Worm (Caenorhabditis elegans) whole organism, L4/young adult: ENCODE measurements around the gene srg-9.

Experiments used
- W03F9.2 ChIP-seq: fragments of 150-350 bp; optimal IDR thresholded peaks from 2 replicates; lab custom pipeline; 2014; ENCODE audit warnings: missing biosample characterization, missing genetic modification characterization
- dao-5 ChIP-seq: sonication (generic microtip); optimal IDR thresholded peaks from 2 replicates; lab custom pipeline; 2016; ENCODE audit warnings: missing genotype, missing genetic modification characterization, moderate library complexity, missing compliant biosample characterization
- him-1 ChIP-seq: sonication (generic microtip); optimal IDR thresholded peaks from 2 replicates; lab custom pipeline; 2016; ENCODE audit warnings: missing genotype, missing genetic modification reagents, missing genetic modification characterization, missing compliant biosample characterization

DNA sequence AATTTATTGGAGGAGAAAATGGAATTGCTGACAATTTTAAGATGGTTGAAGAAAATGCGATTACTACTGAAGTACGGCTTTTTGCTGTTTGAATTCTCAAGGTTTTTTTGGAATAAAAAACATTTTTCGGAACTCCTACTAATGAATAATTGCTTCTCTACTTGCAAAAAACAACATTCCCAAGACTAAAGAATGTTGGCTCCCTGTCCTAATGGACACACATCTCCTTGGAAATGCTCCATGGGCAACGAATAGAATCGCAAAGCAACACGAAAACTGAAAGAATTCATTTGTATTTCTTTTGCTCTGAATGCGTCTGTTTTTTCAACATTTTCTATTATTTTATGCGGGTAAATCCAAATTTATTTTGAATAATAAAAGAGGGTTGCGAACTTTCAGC lies 16.3 kb upstream of the srg-9 start, which contains the start of gene C18F10.2:
- TF ChIP-seq dao-5 (tag; lab: Kevin White, UChicago) (no peak), W03F9.2 (tag; lab: Kevin White, UChicago) (no peak), him-1 (tag; lab: Kevin White, UChicago) (no peak)
